Worm (Caenorhabditis elegans) whole organism, early embryonic: ENCODE measurements around the gene marb-1.

ENCODE experiments used
- B0310.2 ChIP-seq: sonication (generic microtip); optimal IDR thresholded peaks from 2 replicates; lab custom pipeline; 2016; ENCODE audit warnings: mild to moderate bottlenecking, missing genetic modification characterization, missing compliant biosample characterization
- F13C5.2 ChIP-seq: sonication (generic microtip); optimal IDR thresholded peaks from 2 replicates; lab custom pipeline; 2017; ENCODE audit warnings: mild to moderate bottlenecking, missing genetic modification characterization, inconsistent platforms, missing compliant biosample characterization
- aly-1 ChIP-seq: sonication (generic microtip); optimal IDR thresholded peaks from 2 replicates; lab custom pipeline; 2016; ENCODE audit warnings: missing genetic modification characterization, missing compliant biosample characterization
- ama-1 ChIP-seq: fragments of 150-350 bp; optimal IDR thresholded peaks from 2 replicates; lab custom pipeline; 2014
- ceh-13 ChIP-seq: fragments of 200-800 bp; sonication (Bioruptor generic); optimal IDR thresholded peaks from 2 replicates; lab custom pipeline; 2018; ENCODE audit warnings: mild to moderate bottlenecking, missing genetic modification characterization, missing compliant biosample characterization
- ceh-36 ChIP-seq: sonication (generic microtip); optimal IDR thresholded peaks from 2 replicates; lab custom pipeline; 2016; ENCODE audit warnings: missing genetic modification characterization, inconsistent platforms, missing compliant biosample characterization
- ets-7 ChIP-seq: sonication (generic microtip); optimal IDR thresholded peaks from 2 replicates; lab custom pipeline; 2016; ENCODE audit warnings: missing genotype, missing genetic modification characterization, missing compliant biosample characterization
- hmg-4 ChIP-seq: fragments of 200-800 bp; sonication (Bioruptor generic); optimal IDR thresholded peaks from 2 replicates; lab custom pipeline; 2018; ENCODE audit warnings: mild to moderate bottlenecking, missing genetic modification characterization, missing compliant biosample characterization
- hnd-1 ChIP-seq: sonication (generic microtip); optimal IDR thresholded peaks from 2 replicates; lab custom pipeline; 2016; ENCODE audit warnings: missing genetic modification characterization, missing compliant biosample characterization
- pes-1 ChIP-seq: fragments of 200-800 bp; sonication (Bioruptor generic); IDR thresholded peaks from 2 replicates; pipeline ENCODE4 v1.3.6; 2022; ENCODE audit warnings: missing genetic modification reagents, missing genetic modification characterization, missing compliant biosample characterization
- scrt-1 ChIP-seq: fragments of 200-800 bp; sonication (Bioruptor generic); IDR thresholded peaks from 2 replicates; pipeline ENCODE4 v1.3.6; 2022; ENCODE audit warnings: missing genetic modification characterization, missing compliant biosample characterization
- sea-1 ChIP-seq: fragments of 200-800 bp; sonication (Bioruptor generic); conservative IDR thresholded peaks from 2 replicates; pipeline ENCODE4 v1.3.6; 2022; ENCODE audit warnings: missing genetic modification characterization, missing compliant biosample characterization
- tbx-11 ChIP-seq: fragments of 200-800 bp; sonication (Bioruptor generic); IDR thresholded peaks from 2 replicates; pipeline ENCODE4 v1.3.6; 2022; ENCODE audit warnings: missing genetic modification characterization, missing compliant biosample characterization
- tbx-37 ChIP-seq: fragments of 200-800 bp; sonication (Bioruptor generic); conservative IDR thresholded peaks from 2 replicates; pipeline ENCODE4 v1.3.6; 2022; ENCODE audit warnings: missing genetic modification reagents, missing genetic modification characterization, missing compliant biosample characterization
- tra-4 ChIP-seq: sonication (generic microtip); optimal IDR thresholded peaks from 2 replicates; lab custom pipeline; 2017; ENCODE audit warnings: missing genetic modification characterization, missing compliant biosample characterization

marb-1 gene

ce11 chrIV:12165432-12166078, 43.3 kb downstream of the marb-1 start:
- TF ChIP-seq hmg-4 = no peak
- no peak for TF ChIP-seq sea-1 (GFP tag; lab: Robert Waterston, UW)

ce11 chrIV:12162732-12163131, 46.1 kb downstream of the marb-1 start:
- TF ChIP-seq ama-1 = no peak
- no peak for TF ChIP-seq tra-4
- TF ChIP-seq ceh-36 = no peak
- TF ChIP-seq tbx-11 (GFP tag; lab: Robert Waterston, UW) = no peak
- no peak for TF ChIP-seq tbx-37 (GFP tag; lab: Robert Waterston, UW)
- TF ChIP-seq scrt-1 (GFP tag; lab: Robert Waterston, UW) = no peak
- no peak for TF ChIP-seq aly-1 (tag; lab: Kevin White, UChicago)
- TF ChIP-seq hnd-1 = no peak
- TF ChIP-seq B0310.2 (tag; lab: Kevin White, UChicago) = no peak
- no peak for TF ChIP-seq ceh-13 (GFP tag; lab: Kevin White, UChicago)
- TF ChIP-seq pes-1 (GFP tag; lab: Robert Waterston, UW) = no peak
- no peak for TF ChIP-seq hmg-4
- no peak for TF ChIP-seq F13C5.2 (tag; lab: Kevin White, UChicago)
- TF ChIP-seq ets-7 (tag; lab: Kevin White, UChicago) = no peak
- TF ChIP-seq sea-1 (GFP tag; lab: Robert Waterston, UW) = no peak

- no peak for TF ChIP-seq tra-4
- TF ChIP-seq tbx-37 (GFP tag; lab: Robert Waterston, UW) = no peak
- TF ChIP-seq aly-1 (tag; lab: Kevin White, UChicago) = no peak
Observed at ce11 chrIV:12160421-12160820, 48.4 kb downstream of the marb-1 start.
